Fruit fly (Drosophila melanogaster) whole organism, prepupa: ENCODE measurements around the gene rdx.

Experiments used
- CG10631 ChIP-seq: fragments of 200-800 bp; sonication (Bioruptor generic); optimal IDR thresholded peaks from 2 replicates; lab custom pipeline; 2016; ENCODE audit warnings: missing biosample characterization, missing genetic modification characterization
- CG10669 ChIP-seq: fragments of 200-800 bp; sonication (Bioruptor generic); optimal IDR thresholded peaks from 3 replicates; lab custom pipeline; 2018; ENCODE audit warnings: missing biosample characterization, mild to moderate bottlenecking, missing genetic modification characterization, moderate library complexity
- CG11294 ChIP-seq: fragments of 200-800 bp; sonication (Bioruptor generic); IDR thresholded peaks from 2 replicates; pipeline ENCODE4 v1.3.6; 2022; ENCODE audit warnings: missing biosample characterization, missing genetic modification characterization
- CG15336 ChIP-seq: fragments of 200-800 bp; sonication (Bioruptor generic); IDR thresholded peaks from 2 replicates; pipeline ENCODE4 v1.3.6; 2022; ENCODE audit warnings: missing biosample characterization, missing genetic modification characterization
- CG1621 ChIP-seq: fragments of 200-800 bp; sonication (Bioruptor generic); optimal IDR thresholded peaks from 3 replicates; lab custom pipeline; 2018; ENCODE audit warnings: missing biosample characterization, mild to moderate bottlenecking, missing genetic modification characterization
- CG16779 ChIP-seq: fragments of 200-800 bp; sonication (Bioruptor generic); optimal IDR thresholded peaks from 3 replicates; lab custom pipeline; 2017; ENCODE audit warnings: missing biosample characterization, mild to moderate bottlenecking, missing genetic modification characterization
- CG3032 ChIP-seq: fragments of 200-800 bp; optimal IDR thresholded peaks from 2 replicates; lab custom pipeline; 2019; ENCODE audit warnings: missing biosample characterization, mild to moderate bottlenecking, missing genetic modification characterization, moderate library complexity
- CG31627 ChIP-seq: fragments of 200-800 bp; sonication (Bioruptor generic); optimal IDR thresholded peaks from 3 replicates; lab custom pipeline; 2016; ENCODE audit warnings: missing biosample characterization, missing genetic modification characterization
- CG34406 ChIP-seq: fragments of 200-800 bp; sonication (Bioruptor generic); optimal IDR thresholded peaks from 3 replicates; lab custom pipeline; 2016; ENCODE audit warnings: missing biosample characterization, missing genetic modification characterization
- CG3919 ChIP-seq: fragments of 200-800 bp; sonication (Bioruptor generic); optimal IDR thresholded peaks from 3 replicates; lab custom pipeline; 2016; ENCODE audit warnings: missing biosample characterization, missing genetic modification characterization
- CG6163 ChIP-seq: fragments of 200-800 bp; sonication (Bioruptor generic); IDR thresholded peaks from 3 replicates; pipeline ENCODE4 v1.3.6; 2022; ENCODE audit warnings: missing biosample characterization, missing genetic modification characterization
- CG6276 ChIP-seq: fragments of 200-800 bp; sonication (Bioruptor generic); optimal IDR thresholded peaks from 2 replicates; lab custom pipeline; 2017; ENCODE audit warnings: missing biosample characterization, mild to moderate bottlenecking, missing genetic modification characterization
- CG6792 ChIP-seq: fragments of 200-800 bp; sonication (Bioruptor generic); optimal IDR thresholded peaks from 3 replicates; lab custom pipeline; 2016; ENCODE audit warnings: missing biosample characterization, missing genetic modification characterization
- CG6808 ChIP-seq: fragments of 200-800 bp; sonication (Bioruptor generic); optimal IDR thresholded peaks from 3 replicates; lab custom pipeline; 2017; ENCODE audit warnings: missing biosample characterization, missing genetic modification characterization, mild to moderate bottlenecking, moderate library complexity, missing genetic modification reagents
- CG6854 ChIP-seq: fragments of 200-800 bp; sonication (Bioruptor generic); optimal IDR thresholded peaks from 2 replicates; lab custom pipeline; 2017; ENCODE audit warnings: missing biosample characterization, mild to moderate bottlenecking, missing genetic modification characterization
- CG7368 ChIP-seq: fragments of 200-800 bp; sonication (Bioruptor generic); optimal IDR thresholded peaks from 3 replicates; lab custom pipeline; 2016; ENCODE audit warnings: missing biosample characterization, missing genetic modification characterization
- CG8319 ChIP-seq: fragments of 200-800 bp; sonication (Bioruptor generic); optimal IDR thresholded peaks from 3 replicates; lab custom pipeline; 2016; ENCODE audit warnings: missing biosample characterization, missing genetic modification characterization
- CG8632 ChIP-seq: fragments of 200-800 bp; sonication (Bioruptor generic); optimal IDR thresholded peaks from 3 replicates; lab custom pipeline; 2016; ENCODE audit warnings: missing biosample characterization, missing genetic modification characterization
- CG9139 ChIP-seq: fragments of 200-800 bp; sonication (Bioruptor generic); optimal IDR thresholded peaks from 3 replicates; lab custom pipeline; 2017; ENCODE audit warnings: missing biosample characterization, mild to moderate bottlenecking, missing genetic modification characterization
- Eip75B ChIP-seq: fragments of 200-800 bp; sonication (Bioruptor generic); optimal IDR thresholded peaks from 3 replicates; lab custom pipeline; 2016; ENCODE audit warnings: missing biosample characterization, missing genetic modification characterization
- Eip78C ChIP-seq: fragments of 200-800 bp; sonication (Bioruptor generic); peaks from one replicate; lab custom pipeline; 2016; ENCODE audit warnings: missing biosample characterization, missing genetic modification characterization
- Eip93F ChIP-seq: fragments of 200-800 bp; sonication (Bioruptor generic); optimal IDR thresholded peaks from 2 replicates; lab custom pipeline; 2016; ENCODE audit warnings: missing biosample characterization, mild to moderate bottlenecking, missing genetic modification characterization
- Ets21C ChIP-seq: fragments of 200-800 bp; sonication (Bioruptor generic); optimal IDR thresholded peaks from 3 replicates; lab custom pipeline; 2016; ENCODE audit warnings: missing biosample characterization, missing genetic modification characterization
- Ets96B ChIP-seq: fragments of 200-800 bp; optimal IDR thresholded peaks from 2 replicates; lab custom pipeline; 2019; ENCODE audit warnings: missing biosample characterization, mild to moderate bottlenecking, missing genetic modification characterization, moderate library complexity
- Gug ChIP-seq: fragments of 200-800 bp; sonication (Bioruptor generic); IDR thresholded peaks from 2 replicates; pipeline ENCODE4 v1.3.6; 2022; ENCODE audit warnings: missing biosample characterization, missing genetic modification characterization
- Hr38 ChIP-seq: sonication (Bioruptor generic); optimal IDR thresholded peaks from 2 replicates; lab custom pipeline; 2016; ENCODE audit warnings: missing biosample characterization, missing genetic modification characterization
- Hr39 ChIP-seq: fragments of 200-800 bp; sonication (Bioruptor generic); optimal IDR thresholded peaks from 2 replicates; lab custom pipeline; 2016; ENCODE audit warnings: missing biosample characterization, missing genetic modification characterization
- Hr4 ChIP-seq: fragments of 200-800 bp; sonication (Bioruptor generic); optimal IDR thresholded peaks from 3 replicates; lab custom pipeline; 2016; ENCODE audit warnings: missing biosample characterization, missing genetic modification characterization
- Lpt ChIP-seq: fragments of 200-800 bp; sonication (Bioruptor generic); optimal IDR thresholded peaks from 3 replicates; lab custom pipeline; 2016; ENCODE audit warnings: missing biosample characterization, missing genetic modification characterization
- Met ChIP-seq: fragments of 200-800 bp; sonication (Bioruptor generic); optimal IDR thresholded peaks from 3 replicates; lab custom pipeline; 2016; ENCODE audit warnings: missing biosample characterization, missing genetic modification characterization
- OdsH ChIP-seq: fragments of 200-800 bp; sonication (Bioruptor generic); optimal IDR thresholded peaks from 3 replicates; lab custom pipeline; 2016; ENCODE audit warnings: missing biosample characterization, missing genetic modification characterization
- Sox102F ChIP-seq: fragments of 200-800 bp; sonication (Bioruptor generic); optimal IDR thresholded peaks from 2 replicates; lab custom pipeline; 2016; ENCODE audit warnings: missing biosample characterization, mild to moderate bottlenecking, missing genetic modification characterization
- Sox14 ChIP-seq: fragments of 200-800 bp; sonication (Bioruptor generic); optimal IDR thresholded peaks from 3 replicates; lab custom pipeline; 2016; ENCODE audit warnings: missing biosample characterization, missing genetic modification characterization
- Sox15 ChIP-seq: fragments of 200-800 bp; sonication (Bioruptor generic); optimal IDR thresholded peaks from 3 replicates; lab custom pipeline; 2016; ENCODE audit warnings: missing biosample characterization, missing genetic modification characterization
- achi ChIP-seq: fragments of 200-800 bp; sonication (Bioruptor generic); optimal IDR thresholded peaks from 3 replicates; lab custom pipeline; 2016; ENCODE audit warnings: missing biosample characterization, missing genetic modification characterization
- cyc ChIP-seq: fragments of 200-800 bp; sonication (Bioruptor generic); optimal IDR thresholded peaks from 3 replicates; lab custom pipeline; 2016; ENCODE audit warnings: missing biosample characterization, missing genetic modification characterization
- dac ChIP-seq: fragments of 200-800 bp; sonication (Bioruptor generic); optimal IDR thresholded peaks from 2 replicates; lab custom pipeline; 2017; ENCODE audit warnings: missing biosample characterization, mild to moderate bottlenecking, missing genetic modification characterization
- eg ChIP-seq: fragments of 200-800 bp; sonication (Bioruptor generic); IDR thresholded peaks from 3 replicates; pipeline ENCODE4 v1.3.6; 2022; ENCODE audit warnings: missing biosample characterization, missing genetic modification characterization
- esn ChIP-seq: fragments of 200-800 bp; sonication (Bioruptor generic); optimal IDR thresholded peaks from 2 replicates; lab custom pipeline; 2016; ENCODE audit warnings: missing biosample characterization, mild to moderate bottlenecking, missing genetic modification characterization, moderate library complexity
- fd59A ChIP-seq: fragments of 200-800 bp; sonication (Bioruptor generic); optimal IDR thresholded peaks from 2 replicates; lab custom pipeline; 2017; ENCODE audit warnings: missing biosample characterization, mild to moderate bottlenecking, missing genetic modification characterization, missing genetic modification reagents
- fkh ChIP-seq: fragments of 200-800 bp; sonication (Bioruptor generic); optimal IDR thresholded peaks from 3 replicates; lab custom pipeline; 2017; ENCODE audit warnings: missing biosample characterization, mild to moderate bottlenecking, missing genetic modification characterization, moderate library complexity
- net ChIP-seq: fragments of 200-800 bp; sonication (Bioruptor generic); optimal IDR thresholded peaks from 3 replicates; lab custom pipeline; 2016; ENCODE audit warnings: missing biosample characterization, missing genetic modification characterization
- pdm3 ChIP-seq: fragments of 200-800 bp; sonication (Bioruptor generic); optimal IDR thresholded peaks from 3 replicates; lab custom pipeline; 2016; ENCODE audit warnings: missing biosample characterization, missing genetic modification characterization
- salr ChIP-seq, 2 experiments: fragments of 200-800 bp; sonication (Bioruptor generic); optimal IDR thresholded peaks; 3 replicates each; lab custom pipeline; 2016 to 2018; ENCODE audit warnings: missing biosample characterization in 2 of 2, missing genetic modification characterization in 2 of 2, mild to moderate bottlenecking in 1 of 2
- spab ChIP-seq: fragments of 200-800 bp; sonication (Bioruptor generic); optimal IDR thresholded peaks from 2 replicates; lab custom pipeline; 2017; ENCODE audit warnings: missing biosample characterization, mild to moderate bottlenecking, missing genetic modification characterization, missing genetic modification reagents
- ss ChIP-seq, 2 experiments: fragments of 200-800 bp; sonication (Bioruptor generic); optimal IDR thresholded peaks; 2 replicates in 1 of 2; 3 replicates in 1 of 2; lab custom pipeline; 2017 to 2018; ENCODE audit warnings: mild to moderate bottlenecking in 2 of 2, missing biosample characterization in 2 of 2, missing genetic modification characterization in 2 of 2, moderate library complexity in 1 of 2
- svp ChIP-seq: fragments of 200-800 bp; sonication (Bioruptor generic); peaks from one replicate; lab custom pipeline; 2016; ENCODE audit warnings: missing biosample characterization, missing genetic modification characterization
- topi ChIP-seq: fragments of 200-800 bp; sonication (Bioruptor generic); optimal IDR thresholded peaks from 3 replicates; lab custom pipeline; 2016; ENCODE audit warnings: missing biosample characterization, missing genetic modification characterization
- vri ChIP-seq: fragments of 200-800 bp; sonication (Bioruptor generic); optimal IDR thresholded peaks from 3 replicates; lab custom pipeline; 2016; ENCODE audit warnings: missing biosample characterization, mild to moderate bottlenecking, missing genetic modification characterization

rdx gene

dm6 chr3R:14025795-14026194, 6.1 kb downstream of the rdx start (continued):
- TF ChIP-seq CG6792 (GFP tag; lab: Kevin White, UChicago), result no peak
- peak; percentile 48 for TF ChIP-seq CG10669 (GFP tag; lab: Kevin White, UChicago)
- TF ChIP-seq CG3919, result no peak
- peak; percentile 55 for TF ChIP-seq Ets96B (tag; lab: Kevin White, UChicago)
- TF ChIP-seq achi (GFP tag; lab: Kevin White, UChicago), result peak; percentile 5
- no peak for TF ChIP-seq fd59A (GFP tag; lab: Kevin White, UChicago)
- TF ChIP-seq CG6808 (GFP tag; lab: Kevin White, UChicago), result peak; percentile 77

- TF ChIP-seq CG31627 (GFP tag; lab: Kevin White, UChicago), result peak; percentile 39
- TF ChIP-seq CG10631 (GFP tag; lab: Kevin White, UChicago), result peak; percentile 17
- TF ChIP-seq Eip93F, result peak; percentile 75
- no peak for TF ChIP-seq fd59A (GFP tag; lab: Kevin White, UChicago)
- TF ChIP-seq CG6808 (GFP tag; lab: Kevin White, UChicago), result peak; percentile 77
- TF ChIP-seq Lpt (GFP tag; lab: Kevin White, UChicago), result peak; percentile 30
- peak; percentile 76 for TF ChIP-seq eg (GFP tag; lab: Robert Waterston, UW)
- peak; percentile 21 for TF ChIP-seq cyc (GFP tag; lab: Kevin White, UChicago)
- peak; percentile 83 for TF ChIP-seq CG6854 (GFP tag; lab: Kevin White, UChicago)
- TF ChIP-seq Hr39, result peak; percentile 59
- peak; percentile 54 for TF ChIP-seq CG1621
- no peak for TF ChIP-seq Hr38
- TF ChIP-seq Sox102F (GFP tag; lab: Kevin White, UChicago), result peak; percentile 21
- peak; percentile 23 for TF ChIP-seq CG7368 (GFP tag; lab: Kevin White, UChicago)
- TF ChIP-seq CG3032, result peak; percentile 24
- TF ChIP-seq spab (GFP tag; lab: Kevin White, UChicago), result peak; percentile 51
- TF ChIP-seq vri, result peak; percentile 75
- peak; percentile 80 to 89 for TF ChIP-seq ss (GFP tag; optimal IDR thresholded peaks at IDR 0.05; lab: Kevin White, UChicago)
- TF ChIP-seq Sox14, result peak; percentile 66
- TF ChIP-seq svp (GFP tag; lab: Kevin White, UChicago), result peak; percentile 99
- TF ChIP-seq Sox15 (GFP tag; lab: Kevin White, UChicago), result peak; percentile 31
- no peak for TF ChIP-seq salr (GFP tag; optimal IDR thresholded peaks at IDR 0.05; lab: Kevin White, UChicago)
- peak; percentile 62 for TF ChIP-seq esn (GFP tag; lab: Kevin White, UChicago)
- TF ChIP-seq CG10669 (GFP tag; lab: Kevin White, UChicago), result peak; percentile 39
- TF ChIP-seq topi (GFP tag; lab: Kevin White, UChicago), result peak; percentile 48
- peak; percentile 31 for TF ChIP-seq Hr4 (GFP tag; lab: Kevin White, UChicago)
- peak; percentile 35; the same call in 2 of the 3 replicates for TF ChIP-seq CG6163
- peak; percentile 78 for TF ChIP-seq CG6276 (GFP tag; lab: Kevin White, UChicago)
- TF ChIP-seq dac, result no peak
- TF ChIP-seq CG15336, result peak; percentile 37; the same call in 1 of the 2 replicates
- TF ChIP-seq Met (GFP tag; lab: Kevin White, UChicago), result peak; percentile 45
- TF ChIP-seq CG8319 (GFP tag; lab: Kevin White, UChicago), result no peak
- peak; percentile 35 for TF ChIP-seq OdsH (GFP tag; lab: Kevin White, UChicago)
- TF ChIP-seq pdm3 (GFP tag; lab: Kevin White, UChicago), result peak; percentile 47
- TF ChIP-seq CG3919, result no peak
- TF ChIP-seq CG8632 (GFP tag; lab: Kevin White, UChicago), result peak; percentile 56
- TF ChIP-seq CG34406 (GFP tag; lab: Kevin White, UChicago), result peak; percentile 46
- peak; percentile 52 for TF ChIP-seq Eip75B (GFP tag; lab: Kevin White, UChicago)
- TF ChIP-seq Ets21C (GFP tag; lab: Kevin White, UChicago), result peak; percentile 25
- peak; percentile 97 for TF ChIP-seq fkh (GFP tag; lab: Kevin White, UChicago)
- TF ChIP-seq CG6792 (GFP tag; lab: Kevin White, UChicago), result peak; percentile 19
- no peak for TF ChIP-seq net (GFP tag; lab: Kevin White, UChicago)
- TF ChIP-seq Eip78C (GFP tag; lab: Kevin White, UChicago), result peak; percentile 79
- TF ChIP-seq CG9139 (GFP tag; lab: Kevin White, UChicago), result peak; percentile 78
- TF ChIP-seq CG11294 (GFP tag; lab: Robert Waterston, UW), result no peak
- TF ChIP-seq Gug, result 0 out of 2 replicates have a peak, but pooled peaks have one; percentile 11
- peak; percentile 78 for TF ChIP-seq CG16779
- TF ChIP-seq achi (GFP tag; lab: Kevin White, UChicago), result peak; percentile 54
Measured at dm6 chr3R:14024919-14025387, 6.9 kb downstream of the rdx start.
